Fruit fly (Drosophila melanogaster) whole organism, prepupa: ENCODE measurements around the gene CG2059.
A peak's percentile ranks its signal among the peaks of the same experiment; 100 is the strongest.

ENCODE experiments used
- Blimp-1 ChIP-seq: fragments of 200-800 bp; sonication (Bioruptor generic); optimal IDR thresholded peaks from 3 replicates; lab custom pipeline; 2017; ENCODE audit warnings: missing biosample characterization, missing genetic modification characterization, mild to moderate bottlenecking, moderate library complexity, missing genetic modification reagents
- CG10669 ChIP-seq: fragments of 200-800 bp; sonication (Bioruptor generic); optimal IDR thresholded peaks from 3 replicates; lab custom pipeline; 2018; ENCODE audit warnings: missing biosample characterization, mild to moderate bottlenecking, missing genetic modification characterization, moderate library complexity
- CG11902 ChIP-seq: fragments of 200-800 bp; sonication (Bioruptor generic); optimal IDR thresholded peaks from 3 replicates; lab custom pipeline; 2016; ENCODE audit warnings: missing biosample characterization, missing genetic modification characterization
- CG15336 ChIP-seq: fragments of 200-800 bp; sonication (Bioruptor generic); IDR thresholded peaks from 2 replicates; pipeline ENCODE4 v1.3.6; 2022; ENCODE audit warnings: missing biosample characterization, missing genetic modification characterization
- CG1621 ChIP-seq: fragments of 200-800 bp; sonication (Bioruptor generic); optimal IDR thresholded peaks from 3 replicates; lab custom pipeline; 2018; ENCODE audit warnings: missing biosample characterization, mild to moderate bottlenecking, missing genetic modification characterization
- CG16779 ChIP-seq: fragments of 200-800 bp; sonication (Bioruptor generic); optimal IDR thresholded peaks from 3 replicates; lab custom pipeline; 2017; ENCODE audit warnings: missing biosample characterization, mild to moderate bottlenecking, missing genetic modification characterization
- CG3032 ChIP-seq: fragments of 200-800 bp; optimal IDR thresholded peaks from 2 replicates; lab custom pipeline; 2019; ENCODE audit warnings: missing biosample characterization, mild to moderate bottlenecking, missing genetic modification characterization, moderate library complexity
- CG32006 ChIP-seq: fragments of 200-800 bp; sonication (Bioruptor generic); optimal IDR thresholded peaks from 3 replicates; lab custom pipeline; 2017; ENCODE audit warnings: missing biosample characterization, mild to moderate bottlenecking, missing genetic modification characterization
- CG34406 ChIP-seq: fragments of 200-800 bp; sonication (Bioruptor generic); optimal IDR thresholded peaks from 3 replicates; lab custom pipeline; 2016; ENCODE audit warnings: missing biosample characterization, missing genetic modification characterization
- CG6163 ChIP-seq: fragments of 200-800 bp; sonication (Bioruptor generic); IDR thresholded peaks from 3 replicates; pipeline ENCODE4 v1.3.6; 2022; ENCODE audit warnings: missing biosample characterization, missing genetic modification characterization
- CG6276 ChIP-seq: fragments of 200-800 bp; sonication (Bioruptor generic); optimal IDR thresholded peaks from 2 replicates; lab custom pipeline; 2017; ENCODE audit warnings: missing biosample characterization, mild to moderate bottlenecking, missing genetic modification characterization
- CG6808 ChIP-seq: fragments of 200-800 bp; sonication (Bioruptor generic); optimal IDR thresholded peaks from 3 replicates; lab custom pipeline; 2017; ENCODE audit warnings: missing biosample characterization, missing genetic modification characterization, mild to moderate bottlenecking, moderate library complexity, missing genetic modification reagents
- CG6854 ChIP-seq: fragments of 200-800 bp; sonication (Bioruptor generic); optimal IDR thresholded peaks from 2 replicates; lab custom pipeline; 2017; ENCODE audit warnings: missing biosample characterization, mild to moderate bottlenecking, missing genetic modification characterization
- CG8119 ChIP-seq: fragments of 200-800 bp; sonication (Bioruptor generic); IDR thresholded peaks from 3 replicates; pipeline ENCODE4 v1.3.6; 2022; ENCODE audit warnings: missing biosample characterization, missing genetic modification characterization
- CG8319 ChIP-seq: fragments of 200-800 bp; sonication (Bioruptor generic); optimal IDR thresholded peaks from 3 replicates; lab custom pipeline; 2016; ENCODE audit warnings: missing biosample characterization, missing genetic modification characterization
- CG9139 ChIP-seq: fragments of 200-800 bp; sonication (Bioruptor generic); optimal IDR thresholded peaks from 3 replicates; lab custom pipeline; 2017; ENCODE audit warnings: missing biosample characterization, mild to moderate bottlenecking, missing genetic modification characterization
- Eip75B ChIP-seq: fragments of 200-800 bp; sonication (Bioruptor generic); optimal IDR thresholded peaks from 3 replicates; lab custom pipeline; 2016; ENCODE audit warnings: missing biosample characterization, missing genetic modification characterization
- Eip78C ChIP-seq: fragments of 200-800 bp; sonication (Bioruptor generic); peaks from one replicate; lab custom pipeline; 2016; ENCODE audit warnings: missing biosample characterization, missing genetic modification characterization
- Ets96B ChIP-seq: fragments of 200-800 bp; optimal IDR thresholded peaks from 2 replicates; lab custom pipeline; 2019; ENCODE audit warnings: missing biosample characterization, mild to moderate bottlenecking, missing genetic modification characterization, moderate library complexity
- Gug ChIP-seq: fragments of 200-800 bp; sonication (Bioruptor generic); IDR thresholded peaks from 2 replicates; pipeline ENCODE4 v1.3.6; 2022; ENCODE audit warnings: missing biosample characterization, missing genetic modification characterization
- Hr38 ChIP-seq: sonication (Bioruptor generic); optimal IDR thresholded peaks from 2 replicates; lab custom pipeline; 2016; ENCODE audit warnings: missing biosample characterization, missing genetic modification characterization
- Lpt ChIP-seq: fragments of 200-800 bp; sonication (Bioruptor generic); optimal IDR thresholded peaks from 3 replicates; lab custom pipeline; 2016; ENCODE audit warnings: missing biosample characterization, missing genetic modification characterization
- Smox ChIP-seq: fragments of 200-800 bp; sonication (Bioruptor generic); optimal IDR thresholded peaks from 3 replicates; lab custom pipeline; 2016; ENCODE audit warnings: missing biosample characterization, missing genetic modification characterization
- Sox14 ChIP-seq: fragments of 200-800 bp; sonication (Bioruptor generic); optimal IDR thresholded peaks from 3 replicates; lab custom pipeline; 2016; ENCODE audit warnings: missing biosample characterization, missing genetic modification characterization
- Sox15 ChIP-seq: fragments of 200-800 bp; sonication (Bioruptor generic); optimal IDR thresholded peaks from 3 replicates; lab custom pipeline; 2016; ENCODE audit warnings: missing biosample characterization, missing genetic modification characterization
- achi ChIP-seq: fragments of 200-800 bp; sonication (Bioruptor generic); optimal IDR thresholded peaks from 3 replicates; lab custom pipeline; 2016; ENCODE audit warnings: missing biosample characterization, missing genetic modification characterization
- cyc ChIP-seq: fragments of 200-800 bp; sonication (Bioruptor generic); optimal IDR thresholded peaks from 3 replicates; lab custom pipeline; 2016; ENCODE audit warnings: missing biosample characterization, missing genetic modification characterization
- dac ChIP-seq: fragments of 200-800 bp; sonication (Bioruptor generic); optimal IDR thresholded peaks from 2 replicates; lab custom pipeline; 2017; ENCODE audit warnings: missing biosample characterization, mild to moderate bottlenecking, missing genetic modification characterization
- dsx ChIP-seq: fragments of 200-800 bp; optimal IDR thresholded peaks from 3 replicates; lab custom pipeline; 2019; ENCODE audit warnings: missing biosample characterization, mild to moderate bottlenecking, missing genetic modification characterization, moderate library complexity; ENCODE audit not compliant: poor library complexity, severe bottlenecking
- eg ChIP-seq: fragments of 200-800 bp; sonication (Bioruptor generic); IDR thresholded peaks from 3 replicates; pipeline ENCODE4 v1.3.6; 2022; ENCODE audit warnings: missing biosample characterization, missing genetic modification characterization
- fd59A ChIP-seq: fragments of 200-800 bp; sonication (Bioruptor generic); optimal IDR thresholded peaks from 2 replicates; lab custom pipeline; 2017; ENCODE audit warnings: missing biosample characterization, mild to moderate bottlenecking, missing genetic modification characterization, missing genetic modification reagents
- fkh ChIP-seq: fragments of 200-800 bp; sonication (Bioruptor generic); optimal IDR thresholded peaks from 3 replicates; lab custom pipeline; 2017; ENCODE audit warnings: missing biosample characterization, mild to moderate bottlenecking, missing genetic modification characterization, moderate library complexity
- net ChIP-seq: fragments of 200-800 bp; sonication (Bioruptor generic); optimal IDR thresholded peaks from 3 replicates; lab custom pipeline; 2016; ENCODE audit warnings: missing biosample characterization, missing genetic modification characterization
- pdm3 ChIP-seq: fragments of 200-800 bp; sonication (Bioruptor generic); optimal IDR thresholded peaks from 3 replicates; lab custom pipeline; 2016; ENCODE audit warnings: missing biosample characterization, missing genetic modification characterization
- spab ChIP-seq: fragments of 200-800 bp; sonication (Bioruptor generic); optimal IDR thresholded peaks from 2 replicates; lab custom pipeline; 2017; ENCODE audit warnings: missing biosample characterization, mild to moderate bottlenecking, missing genetic modification characterization, missing genetic modification reagents
- ss ChIP-seq, 2 experiments: fragments of 200-800 bp; sonication (Bioruptor generic); optimal IDR thresholded peaks; 2 replicates in 1 of 2; 3 replicates in 1 of 2; lab custom pipeline; 2017 to 2018; ENCODE audit warnings: mild to moderate bottlenecking in 2 of 2, missing biosample characterization in 2 of 2, missing genetic modification characterization in 2 of 2, moderate library complexity in 1 of 2
- svp ChIP-seq: fragments of 200-800 bp; sonication (Bioruptor generic); peaks from one replicate; lab custom pipeline; 2016; ENCODE audit warnings: missing biosample characterization, missing genetic modification characterization

The CG2059 gene

dm6 chrX:7266604-7267003 lies 19.6 kb upstream of the CG2059 start, which contains the start of gene CG1958:
Gene CG1958, plus strand, starts transcription at chrX:7266904.
- TF ChIP-seq CG11902 (GFP tag; lab: Kevin White, UChicago) (no peak), CG8319 (GFP tag; lab: Kevin White, UChicago) (no peak), CG3032 (tag; lab: Kevin White, UChicago) (no peak)

- TF ChIP-seq svp (peak; percentile 30), CG1621 (tag; lab: Kevin White, UChicago) (no peak), Eip75B (GFP tag; lab: Kevin White, UChicago) (no peak), CG6276 (GFP tag; lab: Kevin White, UChicago) (no peak), fd59A (GFP tag; lab: Kevin White, UChicago) (no peak)
- TF ChIP-seq, all 60 proteins: peak for 1
Observed at dm6 chrX:7271376-7272015, 14.7 kb upstream of the CG2059 start.

- TF ChIP-seq fkh (GFP tag; lab: Kevin White, UChicago) (peak; percentile 82), svp (peak; percentile 63), CG32006 (GFP tag; lab: Kevin White, UChicago) (no peak), Eip78C (peak; percentile 31)
- TF ChIP-seq, all 60 proteins: peak for 3
Observed at dm6 chrX:7277038-7277437, 9.1 kb upstream of the CG2059 start.

dm6 chrX:7284964-7285363 lies 1.2 kb upstream of the CG2059 start:
- TF ChIP-seq Sox14 (GFP tag; lab: Kevin White, UChicago): no peak

- no peak for TF ChIP-seq Hr38
- 0 out of 3 replicates have a peak, but pooled peaks have one; percentile 12 for TF ChIP-seq CG8119 (GFP tag; lab: Robert Waterston, UW)
- TF ChIP-seq, all 60 proteins: peak for 1
Observed at dm6 chrX:7285410-7285809, 748 bp upstream of the CG2059 start.

dm6 chrX:7290811-7291515 lies 4.8 kb downstream of the CG2059 start, which contains the start of gene unc-119:
Gene unc-119, minus strand, starts transcription at chrX:7291298.
- TF ChIP-seq pdm3 (GFP tag; lab: Kevin White, UChicago) (peak; percentile 3), CG6276 (GFP tag; lab: Kevin White, UChicago) (peak; percentile 57), cyc (GFP tag; lab: Kevin White, UChicago) (no peak), spab (GFP tag; lab: Kevin White, UChicago) (peak; percentile 48), CG6854 (GFP tag; lab: Kevin White, UChicago) (peak; percentile 57), CG8319 (GFP tag; lab: Kevin White, UChicago) (no peak), CG16779 (tag; lab: Kevin White, UChicago) (peak; percentile 48), Blimp-1 (GFP tag; lab: Kevin White, UChicago) (no peak), CG10669 (GFP tag; lab: Kevin White, UChicago) (peak; percentile 59), Lpt (GFP tag; lab: Kevin White, UChicago) (no peak), Sox15 (no peak), dsx (GFP tag; lab: Kevin White, UChicago) (peak; percentile 48), achi (GFP tag; lab: Kevin White, UChicago) (peak; percentile 7), Eip75B (GFP tag; lab: Kevin White, UChicago) (peak; percentile 17), net (peak; percentile 24), Gug (no peak), dac (GFP tag; lab: Kevin White, UChicago) (no peak), CG15336 (peak; percentile 25; the same call in 1 of the 2 replicates), Ets96B (peak; percentile 15), Sox14 (GFP tag; lab: Kevin White, UChicago) (peak; percentile 1), CG34406 (peak; percentile 6), Smox (GFP tag; lab: Kevin White, UChicago) (no peak), fd59A (GFP tag; lab: Kevin White, UChicago) (peak; percentile 29), CG6808 (GFP tag; lab: Kevin White, UChicago) (peak; percentile 79), CG6163 (GFP tag; lab: Robert Waterston, UW) (peak; percentile 7; the same call in 1 of the 3 replicates), ss (GFP tag; optimal IDR thresholded peaks at IDR 0.05; lab: Kevin White, UChicago) (peak; percentile 86), CG1621 (tag; lab: Kevin White, UChicago) (peak; percentile 52), Eip78C (peak; percentile 46), CG3032 (tag; lab: Kevin White, UChicago) (peak; percentile 28), eg (GFP tag; lab: Robert Waterston, UW) (0 out of 3 replicates have a peak, but pooled peaks have one; percentile 20), CG9139 (GFP tag; lab: Kevin White, UChicago) (peak; percentile 70)
